Worm (Caenorhabditis elegans): Measurements from ENCODE around the gene Y54G11A.1.

The Y54G11A.1 gene

DNA sequence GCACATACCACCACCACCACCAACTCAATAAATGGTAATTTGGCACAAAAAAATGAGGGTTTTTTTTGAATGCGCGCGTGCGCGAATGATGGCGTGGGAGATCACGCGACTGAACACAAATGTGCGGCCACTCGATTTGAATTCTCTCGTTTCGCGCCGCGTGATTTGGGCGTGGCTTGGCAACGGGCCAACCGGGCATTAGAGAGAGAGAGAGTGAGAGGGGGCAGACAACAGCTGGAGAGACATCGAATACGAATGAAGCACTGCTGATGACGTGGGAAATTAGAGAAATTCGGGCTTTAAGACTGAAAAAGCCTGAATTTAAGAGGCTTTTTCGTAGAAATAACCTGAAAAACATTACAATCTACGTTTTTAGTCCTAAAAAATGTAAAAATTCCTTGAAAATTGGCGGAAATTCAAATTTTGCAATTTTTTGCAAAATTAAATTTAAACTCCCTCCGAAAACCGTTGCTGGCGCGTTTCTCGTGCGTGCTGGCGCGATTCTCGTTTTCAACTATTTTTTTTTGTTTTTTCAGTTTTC is 17.5 kb downstream of the Y54G11A.1 start (continued):
- TF ChIP-seq F13H6.1 (tag; optimal IDR thresholded peaks at IDR 0.05) (peak; percentile 92), ceh-16 (tag; optimal IDR thresholded peaks at IDR 0.05) (peak; percentile 42), gmeb-1 (tag; optimal IDR thresholded peaks at IDR 0.05) (peak; percentile 97), R02D3.7 (tag; optimal IDR thresholded peaks at IDR 0.05) (no peak), unc-39 (tag; optimal IDR thresholded peaks at IDR 0.05) (no peak), unc-62 (GFP tag; optimal IDR thresholded peaks at IDR 0.05) (no peak), fos-1 (tag; optimal IDR thresholded peaks at IDR 0.05) (peak; percentile 31), alr-1 (tag; optimal IDR thresholded peaks at IDR 0.05) (no peak)

ce11 chrII:14250147-14250965 is 18.6 kb downstream of the Y54G11A.1 start, which contains the start of gene hmg-1.1:
Gene hmg-1.1 (plus strand): TSS chrII:14250695.
- TF ChIP-seq unc-55 (GFP tag; optimal IDR thresholded peaks at IDR 0.05) (peak; percentile 84), nhr-11 (tag; optimal IDR thresholded peaks at IDR 0.05) (no peak), nhr-6 (tag; optimal IDR thresholded peaks at IDR 0.05) (no peak), fos-1 (tag; optimal IDR thresholded peaks at IDR 0.05) (peak; percentile 74), C34F6.9 (tag; optimal IDR thresholded peaks at IDR 0.05) (peak; percentile 61), nhr-129 (tag; optimal IDR thresholded peaks at IDR 0.05) (peak; percentile 95), snpc-4 (tag; optimal IDR thresholded peaks at IDR 0.05) (peak; percentile 36), lin-11 (tag; optimal IDR thresholded peaks at IDR 0.05) (peak; percentile 43), lsy-2 (tag; optimal IDR thresholded peaks at IDR 0.05) (peak; percentile 49 to 51), elt-3 (tag; optimal IDR thresholded peaks at IDR 0.05) (no peak), nhr-12 (tag; optimal IDR thresholded peaks at IDR 0.05) (no peak), skn-1 (tag; optimal IDR thresholded peaks at IDR 0.05) (no peak), nhr-10 (tag; optimal IDR thresholded peaks at IDR 0.05) (no peak), mdl-1 (tag; optimal IDR thresholded peaks at IDR 0.05) (peak in 1 of 2 experiments; percentile 45), unc-62 (GFP tag; optimal IDR thresholded peaks at IDR 0.05) (no peak), egl-27 (tag; optimal IDR thresholded peaks at IDR 0.05) (peak; percentile 45), nhr-21 (tag; optimal IDR thresholded peaks at IDR 0.05) (peak; percentile 22), blmp-1 (tag; optimal IDR thresholded peaks at IDR 0.05; ENCODE audit: insufficient read depth) (peak; percentile 35), ZK546.5 (tag; optimal IDR thresholded peaks at IDR 0.05) (no peak), nhr-25 (tag; optimal IDR thresholded peaks at IDR 0.05) (peak; percentile 76), F13H6.1 (tag; optimal IDR thresholded peaks at IDR 0.05) (peak; percentile 81), lin-13 (GFP tag; optimal IDR thresholded peaks at IDR 0.05) (peak; percentile 74), zag-1 (tag; optimal IDR thresholded peaks at IDR 0.05) (peak; percentile 59), ztf-4 (tag; optimal IDR thresholded peaks at IDR 0.05) (peak; percentile 66), sma-9 (GFP tag; optimal IDR thresholded peaks at IDR 0.05) (peak; percentile 76), sma-9 (tag; optimal IDR thresholded peaks at IDR 0.05) (no peak), sem-4 (tag; optimal IDR thresholded peaks at IDR 0.05) (peak; percentile 14), peb-1 (tag; optimal IDR thresholded peaks at IDR 0.05) (no peak), gmeb-1 (tag; optimal IDR thresholded peaks at IDR 0.05) (peak; percentile 29), sma-3 (GFP tag; optimal IDR thresholded peaks at IDR 0.05) (peak; percentile 83), Y55F3AM.14 (GFP tag; optimal IDR thresholded peaks at IDR 0.05) (peak; percentile 59), crh-2 (tag; optimal IDR thresholded peaks at IDR 0.05) (peak; percentile 66), mab-5 (tag; optimal IDR thresholded peaks at IDR 0.05) (peak; percentile 23)

- TF ChIP-seq peb-1 (tag; optimal IDR thresholded peaks at IDR 0.05) (no peak), fos-1 (tag; optimal IDR thresholded peaks at IDR 0.05) (peak; percentile 48), ceh-16 (tag; optimal IDR thresholded peaks at IDR 0.05) (no peak), sma-3 (GFP tag; optimal IDR thresholded peaks at IDR 0.05) (peak; percentile 19), ztf-1 (GFP tag; conservative IDR thresholded peaks at IDR 0.05) (no peak), alr-1 (tag; optimal IDR thresholded peaks at IDR 0.05) (no peak), nhr-10 (tag; optimal IDR thresholded peaks at IDR 0.05) (no peak), aly-2 (tag; optimal IDR thresholded peaks at IDR 0.05) (no peak), lsy-2 (tag; optimal IDR thresholded peaks at IDR 0.05) (peak in 1 of 2 experiments; percentile 8), crh-2 (tag; optimal IDR thresholded peaks at IDR 0.05) (peak; percentile 57), nhr-23 (tag; optimal IDR thresholded peaks at IDR 0.05) (no peak), nhr-12 (tag; optimal IDR thresholded peaks at IDR 0.05) (no peak), F13H6.1 (tag; optimal IDR thresholded peaks at IDR 0.05) (peak; percentile 51), sma-9 (GFP tag; optimal IDR thresholded peaks at IDR 0.05) (peak; percentile 56), sma-9 (tag; optimal IDR thresholded peaks at IDR 0.05) (no peak), unc-62 (GFP tag; optimal IDR thresholded peaks at IDR 0.05) (no peak), dmd-4 (tag; optimal IDR thresholded peaks at IDR 0.05) (no peak), lin-13 (GFP tag; optimal IDR thresholded peaks at IDR 0.05) (peak; percentile 14), nhr-25 (tag; optimal IDR thresholded peaks at IDR 0.05) (peak; percentile 37), ama-1 (optimal IDR thresholded peaks at IDR 0.05) (no peak), nhr-237 (tag; optimal IDR thresholded peaks at IDR 0.05) (no peak), nhr-129 (tag; optimal IDR thresholded peaks at IDR 0.05) (peak; percentile 79), egl-27 (tag; optimal IDR thresholded peaks at IDR 0.05) (peak; percentile 14), lin-11 (tag; optimal IDR thresholded peaks at IDR 0.05) (no peak), nhr-11 (tag; optimal IDR thresholded peaks at IDR 0.05) (no peak), nhr-21 (tag; optimal IDR thresholded peaks at IDR 0.05) (no peak), R02D3.7 (tag; optimal IDR thresholded peaks at IDR 0.05) (no peak), mab-5 (tag; optimal IDR thresholded peaks at IDR 0.05) (peak; percentile 31), nhr-6 (tag; optimal IDR thresholded peaks at IDR 0.05) (no peak), gmeb-1 (tag; optimal IDR thresholded peaks at IDR 0.05) (peak; percentile 20), blmp-1 (tag; optimal IDR thresholded peaks at IDR 0.05; ENCODE audit: insufficient read depth) (no peak), ZK546.5 (tag; optimal IDR thresholded peaks at IDR 0.05) (no peak), ztf-4 (tag; optimal IDR thresholded peaks at IDR 0.05) (peak; percentile 39), C34F6.9 (tag; optimal IDR thresholded peaks at IDR 0.05) (peak; percentile 43), elt-3 (tag; optimal IDR thresholded peaks at IDR 0.05) (no peak), zag-1 (tag; optimal IDR thresholded peaks at IDR 0.05) (no peak)
Measured at ce11 chrII:14249489-14249888, 19.5 kb downstream of the Y54G11A.1 start.
